Fruit fly (Drosophila melanogaster): Measurements from ENCODE around the gene CG7900.
A peak's percentile ranks its signal among the peaks of the same experiment; 100 is the strongest.

CG7900 gene

dm6 chr3R:8139326-8139725, 45.4 kb downstream of the CG7900 start (continued):
- TF ChIP-seq sna (GFP tag; IDR thresholded peaks at IDR 0.05; ENCODE audit: partially characterized antibody) (peak; percentile 67), Jarid2 (GFP tag; optimal IDR thresholded peaks at IDR 0.05) (no peak), CG4282 (GFP tag; optimal IDR thresholded peaks at IDR 0.05) (no peak), CG7963 (GFP tag; IDR thresholded peaks at IDR 0.05; ENCODE audit: partially characterized antibody) (peak; percentile 76), Med (GFP tag) (peak; percentile 70), CG43689 (GFP tag; IDR thresholded peaks at IDR 0.05) (no peak), CG6854 (GFP tag; optimal IDR thresholded peaks at IDR 0.05) (no peak), vvl (GFP tag; IDR thresholded peaks at IDR 0.05) (peak; percentile 44; the same call in 1 of the 2 replicates)

DNA sequence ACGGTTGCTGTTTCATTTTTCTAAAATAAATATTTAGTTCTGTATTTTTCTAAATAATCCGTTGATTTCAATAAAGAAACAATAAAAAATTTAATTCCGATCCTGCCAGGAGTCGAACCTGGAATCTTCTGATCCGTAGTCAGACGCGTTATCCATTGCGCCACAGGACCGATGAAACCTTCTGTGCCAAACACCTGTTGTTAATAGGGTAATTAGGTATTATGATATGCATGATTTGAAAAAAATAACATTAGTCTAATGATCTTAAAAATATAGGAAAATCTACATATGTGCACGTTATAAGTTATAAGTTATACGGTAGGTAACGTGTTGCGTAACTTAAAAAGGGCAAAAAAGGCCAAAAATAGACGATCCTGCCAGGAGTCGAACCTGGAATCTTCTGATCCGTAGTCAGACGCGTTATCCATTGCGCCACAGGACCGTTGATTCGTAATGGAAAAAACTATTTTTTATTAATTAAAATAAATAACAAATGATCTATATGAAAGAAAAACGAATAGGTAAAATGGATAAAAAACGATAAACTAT, 46.0 kb downstream of the CG7900 start:
- TF ChIP-seq fd96Cb (tag; optimal IDR thresholded peaks at IDR 0.05) = no peak
- TF ChIP-seq HmgZ (tag; optimal IDR thresholded peaks at IDR 0.05) = no peak
- no peak for TF ChIP-seq CG10543 (GFP tag; optimal IDR thresholded peaks at IDR 0.05)
- TF ChIP-seq CG1647 (GFP tag; optimal IDR thresholded peaks at IDR 0.05) = no peak
- no peak for TF ChIP-seq chif (GFP tag; optimal IDR thresholded peaks at IDR 0.05)
- no peak for TF ChIP-seq Lim3 (GFP tag; IDR thresholded peaks at IDR 0.05)
- peak; percentile 1; the same call in 1 of the 2 replicates for TF ChIP-seq Scr (GFP tag; IDR thresholded peaks at IDR 0.05; ENCODE audit: partially characterized antibody)
- TF ChIP-seq CG10321 (GFP tag; IDR thresholded peaks at IDR 0.05) = no peak
- TF ChIP-seq sens-2 (GFP tag; IDR thresholded peaks at IDR 0.05) = no peak
- TF ChIP-seq CG16813 (GFP tag; IDR thresholded peaks at IDR 0.05; ENCODE audit: partially characterized antibody) = peak; percentile 54; the same call in 1 of the 3 replicates
- TF ChIP-seq CG11504 (tag; optimal IDR thresholded peaks at IDR 0.05) = no peak
- peak; percentile 66; the same call in 2 of the 3 replicates for TF ChIP-seq Opbp (GFP tag; IDR thresholded peaks at IDR 0.05; ENCODE audit: partially characterized antibody)
- no peak for TF ChIP-seq CG4730 (GFP tag; IDR thresholded peaks at IDR 0.05)
- TF ChIP-seq Med (GFP tag) = peak; percentile 24
- TF ChIP-seq CG17361 (GFP tag; IDR thresholded peaks at IDR 0.05) = no peak
- no peak for TF ChIP-seq knrl (GFP tag; IDR thresholded peaks at IDR 0.05; ENCODE audit: partially characterized antibody)
- TF ChIP-seq Oli (tag; optimal IDR thresholded peaks at IDR 0.05) = no peak
- peak; percentile 29; the same call in 1 of the 3 replicates for TF ChIP-seq HLH4C (GFP tag; IDR thresholded peaks at IDR 0.05; ENCODE audit: partially characterized antibody)
- no peak for TF ChIP-seq CG7839 (tag; optimal IDR thresholded peaks at IDR 0.05)
- TF ChIP-seq Pdp1 (GFP tag; optimal IDR thresholded peaks at IDR 0.05) = peak in 1 of 2 experiments; percentile 82
- no peak for TF ChIP-seq eyg (GFP tag; optimal IDR thresholded peaks at IDR 0.05)
- 0 out of 2 replicates have a peak, but pooled peaks have one; percentile 16 for TF ChIP-seq chm (GFP tag; IDR thresholded peaks at IDR 0.05)
- TF ChIP-seq CG4617 (GFP tag; optimal IDR thresholded peaks at IDR 0.05; ENCODE audit: borderline replicate concordance) = no peak
- TF ChIP-seq CG6791 (GFP tag; IDR thresholded peaks at IDR 0.05; ENCODE audit: partially characterized antibody) = peak; percentile 63; the same call in 1 of the 3 replicates
- peak; percentile 55 for TF ChIP-seq amos (GFP tag; IDR thresholded peaks at IDR 0.05; ENCODE audit: partially characterized antibody)
- peak; percentile 93 for TF ChIP-seq Bdp1 (GFP tag; optimal IDR thresholded peaks at IDR 0.05)
- no peak for TF ChIP-seq zfh1 (GFP tag; IDR thresholded peaks at IDR 0.05)
- TF ChIP-seq B-H2 (GFP tag; optimal IDR thresholded peaks at IDR 0.05) = no peak

DNA sequence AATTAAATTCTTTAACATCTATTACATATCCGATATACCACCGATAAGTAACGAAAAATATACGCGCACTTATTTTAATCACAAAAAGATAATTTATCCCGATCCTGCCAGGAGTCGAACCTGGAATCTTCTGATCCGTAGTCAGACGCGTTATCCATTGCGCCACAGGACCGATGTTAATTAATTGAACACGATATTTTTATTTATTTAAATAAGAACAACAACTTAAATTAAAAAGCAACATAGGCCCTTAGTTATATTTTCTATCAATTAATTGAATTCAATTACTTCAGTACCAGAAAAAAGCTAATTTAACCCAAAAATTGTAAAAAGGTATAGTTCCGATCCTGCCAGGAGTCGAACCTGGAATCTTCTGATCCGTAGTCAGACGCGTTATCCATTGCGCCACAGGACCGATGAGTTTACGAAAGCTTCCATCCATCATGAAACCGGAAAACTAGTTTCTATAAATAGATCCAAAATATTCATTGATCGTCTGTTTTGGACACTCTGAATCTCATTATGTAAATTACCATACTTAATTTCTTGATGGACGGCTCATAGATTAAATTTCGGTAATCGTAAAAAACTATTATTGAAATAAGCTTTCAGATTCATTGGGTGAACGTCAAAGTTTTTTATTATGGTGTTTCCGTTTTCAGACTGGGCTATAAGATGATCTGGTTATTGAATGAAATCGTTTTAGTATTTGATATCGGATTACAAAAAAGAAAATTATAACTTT, 46.9 kb downstream of the CG7900 start:
- TF ChIP-seq CG10431 (GFP tag; optimal IDR thresholded peaks at IDR 0.05) (no peak), CG7963 (GFP tag; IDR thresholded peaks at IDR 0.05; ENCODE audit: partially characterized antibody) (peak; percentile 62; the same call in 2 of the 3 replicates), amos (GFP tag; IDR thresholded peaks at IDR 0.05; ENCODE audit: partially characterized antibody) (peak; percentile 83), NK7.1 (GFP tag; optimal IDR thresholded peaks at IDR 0.05) (no peak), chm (GFP tag; IDR thresholded peaks at IDR 0.05) (peak; percentile 49; the same call in 1 of the 2 replicates), Max (GFP tag; optimal IDR thresholded peaks at IDR 0.05) (no peak), Neu2 (GFP tag; optimal IDR thresholded peaks at IDR 0.05; ENCODE audit: borderline replicate concordance) (no peak), grn (GFP tag; optimal IDR thresholded peaks at IDR 0.05) (peak; percentile 15), CG34224 (GFP tag; IDR thresholded peaks at IDR 0.05; ENCODE audit: partially characterized antibody) (peak; percentile 60; the same call in 2 of the 3 replicates), Camta (GFP tag; optimal IDR thresholded peaks at IDR 0.05) (no peak), hb (GFP tag; IDR thresholded peaks at IDR 0.05; ENCODE audit: partially characterized antibody) (peak; percentile 70; the same call in 1 of the 3 replicates), Dll (GFP tag; IDR thresholded peaks at IDR 0.05; ENCODE audit: partially characterized antibody) (peak; percentile 50; the same call in 3 of the 4 replicates), vnd (GFP tag; IDR thresholded peaks at IDR 0.05; ENCODE audit: partially characterized antibody) (peak; percentile 61; the same call in 2 of the 3 replicates)

Measured in whole organism, embryonic.